Worm (Caenorhabditis elegans) whole organism, late embryonic: ENCODE data around the gene K07F5.14.

ENCODE experiments used
- ceh-6 ChIP-seq: fragments of 200-800 bp; sonication (Bioruptor generic); optimal IDR thresholded peaks from 2 replicates; lab custom pipeline; 2018; ENCODE audit warnings: mild to moderate bottlenecking, missing genetic modification characterization, missing compliant biosample characterization
- ceh-9 ChIP-seq: sonication (generic microtip); optimal IDR thresholded peaks from 2 replicates; lab custom pipeline; 2016; ENCODE audit warnings: mild to moderate bottlenecking, missing genetic modification characterization, inconsistent platforms, missing compliant biosample characterization
- dmd-4 ChIP-seq: sonication (generic microtip); optimal IDR thresholded peaks from 2 replicates; lab custom pipeline; 2016; ENCODE audit warnings: borderline replicate concordance, missing genetic modification characterization, missing compliant biosample characterization
- elt-2 ChIP-seq: sonication (generic microtip); optimal IDR thresholded peaks from 2 replicates; lab custom pipeline; 2016; ENCODE audit warnings: missing genetic modification reagents, missing genetic modification characterization, missing compliant biosample characterization
- eyg-1 ChIP-seq: sonication (generic microtip); optimal IDR thresholded peaks from 2 replicates; lab custom pipeline; 2016; ENCODE audit warnings: missing genotype, missing genetic modification characterization, missing compliant biosample characterization
- fkh-10 ChIP-seq: fragments of 150-350 bp; optimal IDR thresholded peaks from 2 replicates; lab custom pipeline; 2014; ENCODE audit warnings: missing biosample characterization, missing genetic modification reagents, missing genetic modification characterization
- hlh-30 ChIP-seq: sonication (generic microtip); optimal IDR thresholded peaks from 2 replicates; lab custom pipeline; 2017; ENCODE audit warnings: antibody characterized with exemption, missing genetic modification characterization, missing compliant biosample characterization; ENCODE audit not compliant: insufficient read depth
- nfya-1 ChIP-seq: sonication (generic microtip); optimal IDR thresholded peaks from 2 replicates; lab custom pipeline; 2017; ENCODE audit warnings: missing genetic modification characterization, mild to moderate bottlenecking, missing compliant biosample characterization, antibody characterized with exemption, moderate library complexity
- pat-9 ChIP-seq: fragments of 200-800 bp; sonication (Bioruptor generic); optimal IDR thresholded peaks from 2 replicates; lab custom pipeline; 2018; ENCODE audit warnings: mild to moderate bottlenecking, missing genetic modification characterization, moderate library complexity, missing compliant biosample characterization
- pha-4 ChIP-seq: fragments of 150-350 bp; optimal IDR thresholded peaks from 2 replicates; lab custom pipeline; 2018; ENCODE audit warnings: missing biosample characterization, missing genetic modification reagents, missing genetic modification characterization
- sdc-2 ChIP-seq: sonication (generic microtip); optimal IDR thresholded peaks from 2 replicates; lab custom pipeline; 2016; ENCODE audit warnings: missing genotype, missing genetic modification characterization, missing compliant biosample characterization
- sox-4 ChIP-seq: sonication (generic microtip); optimal IDR thresholded peaks from 2 replicates; lab custom pipeline; 2017; ENCODE audit warnings: mild to moderate bottlenecking, missing genetic modification characterization, inconsistent platforms, missing compliant biosample characterization
- ttx-3 ChIP-seq: sonication (generic microtip); optimal IDR thresholded peaks from 2 replicates; lab custom pipeline; 2016; ENCODE audit warnings: missing genetic modification reagents, missing genetic modification characterization, missing compliant biosample characterization
- unc-86 ChIP-seq: sonication (generic microtip); optimal IDR thresholded peaks from 2 replicates; lab custom pipeline; 2016; ENCODE audit warnings: missing genetic modification characterization, missing compliant biosample characterization

ce11 chrIV:9898712-9899111 lies 36.7 kb downstream of the K07F5.14 start, which contains the start of gene tbc-3:
- no peak for TF ChIP-seq eyg-1 (tag; lab: Kevin White, UChicago)
- TF ChIP-seq pha-4 (tag; lab: Kevin White, UChicago), result no peak
- no peak for TF ChIP-seq ceh-6 (GFP tag; lab: Kevin White, UChicago)
- no peak for TF ChIP-seq ttx-3 (tag; lab: Kevin White, UChicago)
- no peak for TF ChIP-seq elt-2
- no peak for TF ChIP-seq sox-4 (tag; lab: Kevin White, UChicago)
- TF ChIP-seq ceh-9 (tag; lab: Kevin White, UChicago), result no peak
- no peak for TF ChIP-seq nfya-1 (tag; lab: Kevin White, UChicago)
- TF ChIP-seq dmd-4 (tag; lab: Kevin White, UChicago), result no peak
- TF ChIP-seq unc-86 (tag; lab: Kevin White, UChicago), result no peak
- TF ChIP-seq pat-9 (tag; lab: Kevin White, UChicago), result no peak
- TF ChIP-seq hlh-30, result no peak
- TF ChIP-seq fkh-10 (GFP tag; lab: Kevin White, UChicago), result no peak
- no peak for TF ChIP-seq sdc-2
